Fruit fly (Drosophila melanogaster) whole organism, adult: ENCODE results near the gene CG11756.

Source experiments
- CG11617 ChIP-seq: fragments of 200-800 bp; sonication (Bioruptor generic); optimal IDR thresholded peaks from 2 replicates; lab custom pipeline; 2017; ENCODE audit warnings: mild to moderate bottlenecking, missing biosample characterization, missing genetic modification reagents, missing genetic modification characterization
- CG12768 ChIP-seq: fragments of 200-800 bp; sonication (Bioruptor generic); optimal IDR thresholded peaks from 2 replicates; lab custom pipeline; 2017; ENCODE audit warnings: missing biosample characterization, missing genetic modification characterization, mild to moderate bottlenecking, moderate library complexity, missing genetic modification reagents
- CG14711 ChIP-seq: fragments of 200-800 bp; sonication (Bioruptor generic); optimal IDR thresholded peaks from 2 replicates; lab custom pipeline; 2018; ENCODE audit warnings: missing biosample characterization, mild to moderate bottlenecking, missing genetic modification characterization, moderate library complexity
- CG1620 ChIP-seq: fragments of 200-800 bp; sonication (Bioruptor generic); optimal IDR thresholded peaks from 2 replicates; lab custom pipeline; 2016; ENCODE audit warnings: missing biosample characterization, missing genetic modification characterization
- CG33017 ChIP-seq: fragments of 200-800 bp; sonication (Bioruptor generic); optimal IDR thresholded peaks from 2 replicates; lab custom pipeline; 2018; ENCODE audit warnings: missing biosample characterization, mild to moderate bottlenecking, missing genetic modification characterization, moderate library complexity
- CG5204 ChIP-seq: fragments of 200-800 bp; sonication (Bioruptor generic); optimal IDR thresholded peaks from 2 replicates; lab custom pipeline; 2016; ENCODE audit warnings: missing biosample characterization, missing genetic modification characterization
- CG7045 ChIP-seq: fragments of 200-800 bp; sonication (Bioruptor generic); optimal IDR thresholded peaks from 2 replicates; lab custom pipeline; 2017; ENCODE audit warnings: missing biosample characterization, mild to moderate bottlenecking, missing genetic modification characterization
- CG7101 ChIP-seq: fragments of 200-800 bp; sonication (Bioruptor generic); optimal IDR thresholded peaks from 2 replicates; lab custom pipeline; 2018; ENCODE audit warnings: missing biosample characterization, mild to moderate bottlenecking, missing genetic modification characterization, moderate library complexity
- Clk ChIP-seq: fragments of 200-800 bp; sonication (Bioruptor generic); optimal IDR thresholded peaks from 2 replicates; lab custom pipeline; 2017; ENCODE audit warnings: missing biosample characterization, missing genetic modification characterization
- Crg-1 ChIP-seq: fragments of 200-800 bp; sonication (Bioruptor generic); optimal IDR thresholded peaks from 2 replicates; lab custom pipeline; 2016; ENCODE audit warnings: missing biosample characterization, missing genetic modification characterization
- Hr96 ChIP-seq: fragments of 200-800 bp; sonication (Bioruptor generic); optimal IDR thresholded peaks from 2 replicates; lab custom pipeline; 2016; ENCODE audit warnings: missing biosample characterization, missing genetic modification characterization
- Mnt ChIP-seq: fragments of 200-800 bp; sonication (Bioruptor generic); optimal IDR thresholded peaks from 2 replicates; lab custom pipeline; 2016; ENCODE audit warnings: missing biosample characterization, mild to moderate bottlenecking, missing genetic modification characterization
- bab1 ChIP-seq: fragments of 200-800 bp; sonication (Bioruptor generic); optimal IDR thresholded peaks from 3 replicates; lab custom pipeline; 2019; ENCODE audit warnings: missing biosample characterization, mild to moderate bottlenecking, missing genetic modification characterization, moderate library complexity
- cic ChIP-seq: fragments of 200-800 bp; sonication (Bioruptor generic); optimal IDR thresholded peaks from 2 replicates; lab custom pipeline; 2017; ENCODE audit warnings: missing biosample characterization, mild to moderate bottlenecking, missing genetic modification characterization, moderate library complexity
- cnc ChIP-seq, 2 experiments: fragments of >200 bp; optimal IDR thresholded peaks; 2 replicates each; lab custom pipeline; 2017
- kay ChIP-seq: fragments of 200-800 bp; sonication (Bioruptor generic); peaks from one replicate; lab custom pipeline; 2016; ENCODE audit warnings: missing biosample characterization, missing genetic modification characterization, borderline replicate concordance
- ovo ChIP-seq: fragments of 200-800 bp; sonication (Bioruptor generic); optimal IDR thresholded peaks from 2 replicates; lab custom pipeline; 2016; ENCODE audit warnings: missing biosample characterization, missing genetic modification characterization
- pad ChIP-seq: fragments of 200-800 bp; sonication (Bioruptor generic); optimal IDR thresholded peaks from 3 replicates; lab custom pipeline; 2017; ENCODE audit warnings: missing biosample characterization, missing genetic modification characterization, mild to moderate bottlenecking, moderate library complexity, missing genetic modification reagents
- tj ChIP-seq: fragments of 200-800 bp; sonication (Bioruptor generic); optimal IDR thresholded peaks from 3 replicates; lab custom pipeline; 2017; ENCODE audit warnings: missing biosample characterization, mild to moderate bottlenecking, missing genetic modification characterization, moderate library complexity
- toe ChIP-seq: fragments of 200-800 bp; sonication (Bioruptor generic); optimal IDR thresholded peaks from 2 replicates; lab custom pipeline; 2016; ENCODE audit warnings: missing biosample characterization, missing genetic modification characterization

The CG11756 gene

dm6 chrX:11385498-11385897 lies 37.6 kb downstream of the CG11756 start:
- no peak for TF ChIP-seq Mnt (GFP tag; lab: Kevin White, UChicago)
- TF ChIP-seq kay (GFP tag; lab: Kevin White, UChicago): no peak
- no peak for TF ChIP-seq Crg-1
- TF ChIP-seq ovo (GFP tag; lab: Kevin White, UChicago): no peak
- TF ChIP-seq CG5204 (GFP tag; lab: Kevin White, UChicago): no peak
- no peak for TF ChIP-seq tj
- TF ChIP-seq Hr96 (GFP tag; lab: Kevin White, UChicago): no peak
- no peak for TF ChIP-seq Clk (GFP tag; lab: Kevin White, UChicago)
- TF ChIP-seq CG7045: no peak
- TF ChIP-seq toe (GFP tag; lab: Kevin White, UChicago): no peak
- no peak for TF ChIP-seq CG11617 (GFP tag; lab: Kevin White, UChicago)
- no peak for TF ChIP-seq pad
- no peak for TF ChIP-seq CG33017 (tag; lab: Kevin White, UChicago)
- no peak for TF ChIP-seq CG12768 (GFP tag; lab: Kevin White, UChicago)

dm6 chrX:11389494-11390447 lies 41.9 kb downstream of the CG11756 start:
- TF ChIP-seq ovo (GFP tag; lab: Kevin White, UChicago) (no peak), Clk (GFP tag; lab: Kevin White, UChicago) (no peak), CG1620 (GFP tag; lab: Kevin White, UChicago) (no peak), Crg-1 (no peak), bab1 (peak; percentile 67), tj (no peak), pad (peak; percentile 99), kay (GFP tag; lab: Kevin White, UChicago) (no peak), Mnt (GFP tag; lab: Kevin White, UChicago) (no peak), CG5204 (GFP tag; lab: Kevin White, UChicago) (no peak)

dm6 chrX:11390625-11391363 lies 42.9 kb downstream of the CG11756 start:
- TF ChIP-seq CG5204 (GFP tag; lab: Kevin White, UChicago) (peak; percentile 24), bab1 (peak; percentile 13), CG7045 (peak; percentile 40), toe (GFP tag; lab: Kevin White, UChicago) (no peak), tj (peak; percentile 26), cnc (optimal IDR thresholded peaks at IDR 0.05; lab: Kevin White, UChicago) (no peak), Clk (GFP tag; lab: Kevin White, UChicago) (no peak), CG14711 (tag; lab: Kevin White, UChicago) (peak; percentile 16), kay (GFP tag; lab: Kevin White, UChicago) (peak; percentile 89), CG11617 (GFP tag; lab: Kevin White, UChicago) (peak; percentile 17), CG33017 (tag; lab: Kevin White, UChicago) (no peak), CG12768 (GFP tag; lab: Kevin White, UChicago) (peak; percentile 34)

- TF ChIP-seq CG5204 (GFP tag; lab: Kevin White, UChicago): no peak
- no peak for TF ChIP-seq CG7101 (tag; lab: Kevin White, UChicago)
- peak; percentile 29 for TF ChIP-seq pad
- no peak for TF ChIP-seq tj
- no peak for TF ChIP-seq CG33017 (tag; lab: Kevin White, UChicago)
- TF ChIP-seq CG12768 (GFP tag; lab: Kevin White, UChicago): no peak
These were observed 43.5 kb downstream of the CG11756 start for dm6 chrX:11391364-11391915.

dm6 chrX:11393003-11393620 lies 45.2 kb downstream of the CG11756 start:
- TF ChIP-seq CG12768 (GFP tag; lab: Kevin White, UChicago): no peak
- TF ChIP-seq Crg-1: no peak
- no peak for TF ChIP-seq CG33017 (tag; lab: Kevin White, UChicago)
- TF ChIP-seq Clk (GFP tag; lab: Kevin White, UChicago): no peak
- TF ChIP-seq CG11617 (GFP tag; lab: Kevin White, UChicago): no peak
- TF ChIP-seq cic (GFP tag; lab: Kevin White, UChicago): no peak
